Worm (Caenorhabditis elegans) whole organism, L2 larva: ENCODE data around the gene K12H6.12.

Source experiments
- R02D3.7 ChIP-seq: fragments of 150-350 bp; optimal IDR thresholded peaks from 2 replicates; lab custom pipeline; 2014; ENCODE audit warnings: missing biosample characterization, missing genetic modification characterization
- egl-27 ChIP-seq: sonication (generic microtip); optimal IDR thresholded peaks from 3 replicates; lab custom pipeline; 2017; ENCODE audit warnings: missing biosample characterization, missing genetic modification reagents, missing genetic modification characterization
- elt-3 ChIP-seq: sonication (generic microtip); optimal IDR thresholded peaks from 2 replicates; lab custom pipeline; 2017; ENCODE audit warnings: missing biosample characterization, missing genetic modification characterization
- nhr-11 ChIP-seq: fragments of 150-350 bp; optimal IDR thresholded peaks from 2 replicates; lab custom pipeline; 2014; ENCODE audit warnings: missing biosample characterization, missing genetic modification characterization
- nhr-12 ChIP-seq: fragments of 150-350 bp; optimal IDR thresholded peaks from 2 replicates; lab custom pipeline; 2014; ENCODE audit warnings: missing biosample characterization, missing genetic modification characterization
- nhr-21 ChIP-seq: fragments of 150-350 bp; optimal IDR thresholded peaks from 2 replicates; lab custom pipeline; 2014; ENCODE audit warnings: missing biosample characterization, missing genetic modification characterization
- nhr-23 ChIP-seq: fragments of 150-350 bp; optimal IDR thresholded peaks from 2 replicates; lab custom pipeline; 2014; ENCODE audit warnings: missing biosample characterization, missing genetic modification reagents, missing genetic modification characterization
- nhr-237 ChIP-seq: fragments of 150-350 bp; optimal IDR thresholded peaks from 2 replicates; lab custom pipeline; 2014; ENCODE audit warnings: missing biosample characterization, missing genetic modification characterization
- unc-62 ChIP-seq: fragments of 150-350 bp; optimal IDR thresholded peaks from 2 replicates; lab custom pipeline; 2014; ENCODE audit warnings: missing biosample characterization, missing genetic modification reagents, missing genetic modification characterization

- TF ChIP-seq nhr-23, result no peak
- no peak for TF ChIP-seq nhr-12 (tag; lab: Kevin White, UChicago)
- no peak for TF ChIP-seq elt-3 (tag; lab: Kevin White, UChicago)
- TF ChIP-seq nhr-21 (tag; lab: Kevin White, UChicago), result no peak
- TF ChIP-seq unc-62, result no peak
- TF ChIP-seq nhr-11 (tag; lab: Kevin White, UChicago), result no peak
- no peak for TF ChIP-seq R02D3.7 (tag; lab: Kevin White, UChicago)
- no peak for TF ChIP-seq nhr-237 (tag; lab: Kevin White, UChicago)
- no peak for TF ChIP-seq egl-27 (tag; lab: Kevin White, UChicago)
Measured at ce11 chrII:2796431-2796830, 11.5 kb upstream of the K12H6.12 start.
